Fruit fly (Drosophila melanogaster) whole organism, embryonic: Measurements from ENCODE around the gene neb.

Experiments
- Ada2b ChIP-seq: fragments of 200-800 bp; sonication (Bioruptor generic); IDR thresholded peaks from 2 replicates; pipeline ENCODE4 v1.3.6; 2022; ENCODE audit warnings: missing biosample characterization, missing genetic modification characterization
- Atf3 ChIP-seq: fragments of 200-800 bp; sonication (Bioruptor generic); optimal IDR thresholded peaks from 3 replicates; lab custom pipeline; 2016; ENCODE audit warnings: missing biosample characterization, missing genetic modification characterization
- CG10366 ChIP-seq: fragments of 200-800 bp; sonication (Bioruptor generic); IDR thresholded peaks from 2 replicates; pipeline ENCODE4 v1.3.6; 2022; ENCODE audit warnings: missing biosample characterization, missing genetic modification characterization
- CG10565 ChIP-seq: fragments of 200-800 bp; sonication (Bioruptor generic); optimal IDR thresholded peaks from 3 replicates; lab custom pipeline; 2016; ENCODE audit warnings: missing biosample characterization, mild to moderate bottlenecking, missing genetic modification characterization
- CG10654 ChIP-seq: fragments of 200-800 bp; sonication (Bioruptor generic); optimal IDR thresholded peaks from 2 replicates; lab custom pipeline; 2016; ENCODE audit warnings: missing biosample characterization, missing genetic modification characterization
- CG13775 ChIP-seq: fragments of 200-800 bp; sonication (Bioruptor generic); optimal IDR thresholded peaks from 3 replicates; lab custom pipeline; 2017; ENCODE audit warnings: missing biosample characterization, mild to moderate bottlenecking, missing genetic modification characterization
- CG14050 ChIP-seq: fragments of 200-800 bp; sonication (Bioruptor generic); IDR thresholded peaks from 3 replicates; pipeline ENCODE4 v1.3.6; 2022; ENCODE audit warnings: missing biosample characterization, missing genetic modification characterization
- CG1603 ChIP-seq: fragments of 200-800 bp; sonication (Bioruptor generic); optimal IDR thresholded peaks from 2 replicates; lab custom pipeline; 2019; ENCODE audit warnings: missing biosample characterization, mild to moderate bottlenecking, missing genetic modification characterization, moderate library complexity
- CG17568 ChIP-seq: fragments of 200-800 bp; sonication (Bioruptor generic); optimal IDR thresholded peaks from 2 replicates; lab custom pipeline; 2018; ENCODE audit warnings: missing biosample characterization, mild to moderate bottlenecking, missing genetic modification characterization, moderate library complexity
- CG18764 ChIP-seq: fragments of 200-800 bp; sonication (Bioruptor generic); optimal IDR thresholded peaks from 3 replicates; lab custom pipeline; 2016; ENCODE audit warnings: missing biosample characterization, missing genetic modification characterization
- CG2875 ChIP-seq: fragments of 200-800 bp; sonication (Bioruptor generic); optimal IDR thresholded peaks from 2 replicates; lab custom pipeline; 2017; ENCODE audit warnings: missing biosample characterization, mild to moderate bottlenecking, missing genetic modification characterization, missing genetic modification reagents
- CG30431 ChIP-seq: fragments of 200-800 bp; sonication (Bioruptor generic); optimal IDR thresholded peaks from 2 replicates; lab custom pipeline; 2017; ENCODE audit warnings: missing biosample characterization, missing genetic modification characterization
- CG31441 ChIP-seq: fragments of 200-800 bp; sonication (Bioruptor generic); IDR thresholded peaks from 2 replicates; pipeline ENCODE4 v1.3.6; 2022; ENCODE audit warnings: missing biosample characterization, missing genetic modification characterization
- CG3281 ChIP-seq: fragments of 200-800 bp; sonication (Bioruptor generic); optimal IDR thresholded peaks from 3 replicates; lab custom pipeline; 2017; ENCODE audit warnings: missing biosample characterization, mild to moderate bottlenecking, missing genetic modification characterization
- CG33557 ChIP-seq: fragments of 200-800 bp; sonication (Bioruptor generic); optimal IDR thresholded peaks from 2 replicates; lab custom pipeline; 2019; ENCODE audit warnings: missing biosample characterization, mild to moderate bottlenecking, missing genetic modification characterization, moderate library complexity
- CG42726 ChIP-seq: fragments of 200-800 bp; sonication (Bioruptor generic); IDR thresholded peaks from 2 replicates; pipeline ENCODE4 v1.3.6; 2022; ENCODE audit warnings: missing biosample characterization, missing genetic modification characterization; ENCODE audit not compliant: partially characterized antibody
- CG6813 ChIP-seq: fragments of 200-800 bp; sonication (Bioruptor generic); optimal IDR thresholded peaks from 2 replicates; lab custom pipeline; 2017; ENCODE audit warnings: missing biosample characterization, missing genetic modification characterization, mild to moderate bottlenecking, moderate library complexity, missing genetic modification reagents
- CG7839 ChIP-seq: fragments of 200-800 bp; sonication (Bioruptor generic); optimal IDR thresholded peaks from 3 replicates; lab custom pipeline; 2018; ENCODE audit warnings: missing biosample characterization, mild to moderate bottlenecking, missing genetic modification characterization, moderate library complexity
- CG8924 ChIP-seq: fragments of 200-800 bp; optimal IDR thresholded peaks from 3 replicates; lab custom pipeline; 2019; ENCODE audit warnings: missing biosample characterization, mild to moderate bottlenecking, missing genetic modification characterization, moderate library complexity
- D ChIP-seq, 2 experiments: fragments of 200-800 bp in 1 of 2; fragments of >200 bp in 1 of 2; sonication (Bioruptor generic) in 1 of 2; optimal IDR thresholded peaks; 2 replicates in 1 of 2; 3 replicates in 1 of 2; lab custom pipeline; 2017; ENCODE audit warnings: mild to moderate bottlenecking in 1 of 2, missing biosample characterization in 1 of 2, missing genetic modification characterization in 1 of 2, missing genetic modification reagents in 1 of 2
- Dad ChIP-seq: fragments of 200-800 bp; sonication (Bioruptor generic); optimal IDR thresholded peaks from 3 replicates; lab custom pipeline; 2016; ENCODE audit warnings: missing biosample characterization, missing genetic modification characterization
- Dref ChIP-seq: fragments of 200-800 bp; sonication (Bioruptor generic); IDR thresholded peaks from 2 replicates; pipeline ENCODE4 v1.3.6; 2022; ENCODE audit warnings: missing biosample characterization, missing genetic modification characterization
- ERR ChIP-seq: fragments of 200-800 bp; sonication (Bioruptor generic); optimal IDR thresholded peaks from 2 replicates; lab custom pipeline; 2016; ENCODE audit warnings: missing biosample characterization, missing genetic modification characterization
- Fer2 ChIP-seq: fragments of 200-800 bp; sonication (Bioruptor generic); optimal IDR thresholded peaks from 2 replicates; lab custom pipeline; 2018; ENCODE audit warnings: missing biosample characterization, mild to moderate bottlenecking, missing genetic modification characterization, moderate library complexity
- HLH4C ChIP-seq: fragments of 200-800 bp; sonication (Bioruptor generic); IDR thresholded peaks from 3 replicates; pipeline ENCODE4 v1.3.6; 2022; ENCODE audit warnings: missing biosample characterization, missing genetic modification characterization; ENCODE audit not compliant: partially characterized antibody
- Hey ChIP-seq: fragments of 200-800 bp; sonication (Bioruptor generic); optimal IDR thresholded peaks from 3 replicates; lab custom pipeline; 2018; ENCODE audit warnings: missing biosample characterization, mild to moderate bottlenecking, missing genetic modification characterization
- Lpt ChIP-seq: fragments of >200 bp; optimal IDR thresholded peaks from 2 replicates; lab custom pipeline; 2018; ENCODE audit warnings: missing biosample characterization, missing genetic modification characterization
- PHDP ChIP-seq: fragments of 200-800 bp; sonication (Bioruptor generic); optimal IDR thresholded peaks from 3 replicates; lab custom pipeline; 2018; ENCODE audit warnings: missing biosample characterization, mild to moderate bottlenecking, missing genetic modification characterization, moderate library complexity
- Scr ChIP-seq: fragments of 200-800 bp; sonication (Bioruptor generic); IDR thresholded peaks from 2 replicates; pipeline ENCODE4 v1.3.6; 2022; ENCODE audit warnings: missing biosample characterization, missing genetic modification characterization; ENCODE audit not compliant: partially characterized antibody
- Sin3A ChIP-seq: fragments of >200 bp; optimal IDR thresholded peaks from 2 replicates; lab custom pipeline; 2018
- Sox102F ChIP-seq: fragments of 200-800 bp; sonication (Bioruptor generic); optimal IDR thresholded peaks from 2 replicates; lab custom pipeline; 2018; ENCODE audit warnings: missing biosample characterization, mild to moderate bottlenecking, missing genetic modification characterization, moderate library complexity
- Trl ChIP-seq, 3 experiments: fragments of >200 bp in 2 of 3; fragments of 200-800 bp in 1 of 3; sonication (Bioruptor generic) in 1 of 3; optimal IDR thresholded peaks; 2 replicates in 1 of 3; 3 replicates in 2 of 3; lab custom pipeline; 2016 to 2017; ENCODE audit warnings: missing biosample characterization in 1 of 3, missing genetic modification characterization in 1 of 3
- ap ChIP-seq: fragments of 200-800 bp; sonication (Bioruptor generic); IDR thresholded peaks from 2 replicates; pipeline ENCODE4 v1.3.6; 2022; ENCODE audit warnings: missing biosample characterization, missing genetic modification characterization
- bsh ChIP-seq, 2 experiments: fragments of 200-800 bp; sonication (Bioruptor generic); optimal IDR thresholded peaks; 2 replicates each; lab custom pipeline; 2017 to 2018; ENCODE audit warnings: mild to moderate bottlenecking in 2 of 2, missing biosample characterization in 2 of 2, missing genetic modification characterization in 2 of 2, moderate library complexity in 1 of 2
- dm ChIP-seq: fragments of 200-800 bp; sonication (Bioruptor generic); optimal IDR thresholded peaks from 3 replicates; lab custom pipeline; 2016; ENCODE audit warnings: missing biosample characterization, missing genetic modification characterization
- eve ChIP-seq, 2 experiments: fragments of >200 bp; optimal IDR thresholded peaks; 2 replicates each; lab custom pipeline; 2017; ENCODE audit warnings: missing biosample characterization in 2 of 2, missing genetic modification characterization in 2 of 2
- fd3F ChIP-seq: fragments of 200-800 bp; sonication (Bioruptor generic); optimal IDR thresholded peaks from 2 replicates; lab custom pipeline; 2018; ENCODE audit warnings: missing biosample characterization, mild to moderate bottlenecking, missing genetic modification characterization, moderate library complexity
- gcm2 ChIP-seq: fragments of 200-800 bp; sonication (Bioruptor generic); optimal IDR thresholded peaks from 2 replicates; lab custom pipeline; 2016; ENCODE audit warnings: missing biosample characterization, missing genetic modification characterization
- hkb ChIP-seq, 2 experiments: fragments of 200-800 bp in 1 of 2; fragments of >200 bp in 1 of 2; sonication (Bioruptor generic) in 1 of 2; IDR thresholded peaks in 1 of 2; optimal IDR thresholded peaks in 1 of 2; 2 replicates each; pipeline versions ENCODE4 v1.3.6 to Lab custom; 2017 to 2022; ENCODE audit warnings: missing biosample characterization in 1 of 2, missing genetic modification characterization in 1 of 2
- klu ChIP-seq: fragments of 200-800 bp; sonication (Bioruptor generic); IDR thresholded peaks from 2 replicates; pipeline ENCODE4 v1.3.6; 2022; ENCODE audit warnings: missing biosample characterization, missing genetic modification characterization
- lab ChIP-seq: fragments of 200-800 bp; sonication (Bioruptor generic); optimal IDR thresholded peaks from 3 replicates; lab custom pipeline; 2017; ENCODE audit warnings: missing biosample characterization, missing genetic modification characterization, mild to moderate bottlenecking, moderate library complexity, missing genetic modification reagents
- sima ChIP-seq: fragments of 200-800 bp; sonication (Bioruptor generic); optimal IDR thresholded peaks from 2 replicates; lab custom pipeline; 2016; ENCODE audit warnings: missing biosample characterization, missing genetic modification characterization
- slou ChIP-seq: fragments of 200-800 bp; sonication (Bioruptor generic); optimal IDR thresholded peaks from 3 replicates; lab custom pipeline; 2016; ENCODE audit warnings: missing biosample characterization, missing genetic modification characterization
- so ChIP-seq: fragments of 200-800 bp; sonication (Bioruptor generic); IDR thresholded peaks from 3 replicates; pipeline ENCODE4 v1.3.6; 2022; ENCODE audit warnings: missing biosample characterization, missing genetic modification characterization
- sr ChIP-seq: fragments of 200-800 bp; sonication (Bioruptor generic); IDR thresholded peaks from 3 replicates; pipeline ENCODE4 v1.3.6; 2022; ENCODE audit warnings: missing biosample characterization, missing genetic modification characterization
- twi ChIP-seq: fragments of 200-800 bp; optimal IDR thresholded peaks from 2 replicates; lab custom pipeline; 2019; ENCODE audit warnings: missing biosample characterization, mild to moderate bottlenecking, missing genetic modification characterization, moderate library complexity
- vvl ChIP-seq: fragments of 200-800 bp; sonication (Bioruptor generic); IDR thresholded peaks from 2 replicates; pipeline ENCODE4 v1.3.6; 2022; ENCODE audit warnings: missing biosample characterization, missing genetic modification characterization
- wdn ChIP-seq: fragments of 200-800 bp; sonication (Bioruptor generic); IDR thresholded peaks from 2 replicates; pipeline ENCODE4 v1.3.6; 2022; ENCODE audit warnings: missing biosample characterization, missing genetic modification characterization

The neb gene

dm6 chr2L:20075234-20075803 is at the start of gene neb, which contains the start of gene pr (continued):
- TF ChIP-seq CG13775 (GFP tag; lab: Kevin White, UChicago) (peak; percentile 47), slou (GFP tag; lab: Kevin White, UChicago) (peak; percentile 36), HLH4C (GFP tag; lab: Robert Waterston, UW) (peak; percentile 64), CG3281 (no peak), CG1603 (tag; lab: Kevin White, UChicago) (peak; percentile 76), ERR (peak; percentile 45), CG18764 (no peak), Hey (tag; lab: Kevin White, UChicago) (no peak), CG7839 (tag; lab: Kevin White, UChicago) (peak; percentile 71), gcm2 (GFP tag; lab: Kevin White, UChicago) (no peak), Trl (optimal IDR thresholded peaks at IDR 0.05; lab: Kevin White, UChicago) (no peak), Trl (GFP tag; optimal IDR thresholded peaks at IDR 0.05; lab: Kevin White, UChicago) (no peak), wdn (peak; percentile 77; the same call in 1 of the 2 replicates), so (GFP tag; lab: Robert Waterston, UW) (peak; percentile 48; the same call in 1 of the 3 replicates), CG2875 (GFP tag; lab: Kevin White, UChicago) (no peak), CG33557 (GFP tag; lab: Kevin White, UChicago) (peak; percentile 46), sr (GFP tag; lab: Robert Waterston, UW) (no peak), fd3F (GFP tag; lab: Kevin White, UChicago) (peak; percentile 8), lab (GFP tag; lab: Kevin White, UChicago) (peak; percentile 25), Sox102F (peak; percentile 67), twi (tag; lab: Kevin White, UChicago) (peak; percentile 39), ap (GFP tag; lab: Robert Waterston, UW) (peak; percentile 36; the same call in 1 of the 2 replicates), hkb (optimal IDR thresholded peaks at IDR 0.05; lab: Kevin White, UChicago) (peak; percentile 58), hkb (GFP tag; IDR thresholded peaks at IDR 0.05; lab: Robert Waterston, UW) (peak; percentile 82), Ada2b (GFP tag; lab: Robert Waterston, UW) (peak; percentile 77), Dad (GFP tag; lab: Kevin White, UChicago) (peak; percentile 56), Scr (peak; percentile 52; the same call in 1 of the 2 replicates), CG8924 (peak; percentile 59), D (optimal IDR thresholded peaks at IDR 0.05; lab: Kevin White, UChicago) (no peak), D (GFP tag; optimal IDR thresholded peaks at IDR 0.05; lab: Kevin White, UChicago) (no peak), PHDP (tag; lab: Kevin White, UChicago) (peak; percentile 57), bsh (GFP tag; optimal IDR thresholded peaks at IDR 0.05; lab: Kevin White, UChicago) (peak in 1 of 2 experiments; percentile 49), klu (peak; percentile 41; the same call in 1 of the 2 replicates), CG31441 (GFP tag; lab: Robert Waterston, UW) (peak; percentile 30; the same call in 1 of the 2 replicates), Dref (peak; percentile 94), eve (GFP tag; optimal IDR thresholded peaks at IDR 0.05; lab: Kevin White, UChicago) (peak in 1 of 2 experiments; percentile 2), CG10565 (GFP tag; lab: Kevin White, UChicago) (no peak), CG30431 (GFP tag; lab: Kevin White, UChicago) (peak; percentile 24), CG14050 (GFP tag; lab: Robert Waterston, UW) (peak; percentile 63; the same call in 2 of the 3 replicates), Sin3A (lab: Kevin White, UChicago) (peak; percentile 89), CG10654 (peak; percentile 30), CG6813 (GFP tag; lab: Kevin White, UChicago) (no peak), CG42726 (GFP tag; lab: Robert Waterston, UW) (no peak), Atf3 (GFP tag; lab: Kevin White, UChicago) (no peak), dm (GFP tag; lab: Kevin White, UChicago) (no peak), vvl (GFP tag; lab: Robert Waterston, UW) (peak; percentile 86), sima (GFP tag; lab: Kevin White, UChicago) (no peak), Lpt (GFP tag; lab: Kevin White, UChicago) (no peak), CG10366 (peak; percentile 59; the same call in 1 of the 2 replicates), CG17568 (GFP tag; lab: Kevin White, UChicago) (no peak), Fer2 (no peak)
